Fruit fly (Drosophila melanogaster) whole organism: Measurements from ENCODE around the gene Or85f.

Experiments
- CG8478 ChIP-seq: fragments of >200 bp; optimal IDR thresholded peaks from 2 replicates; lab custom pipeline; 2018; ENCODE audit warnings: inconsistent platforms
- pan ChIP-seq: fragments of >200 bp; optimal IDR thresholded peaks from 2 replicates; lab custom pipeline; 2017
- psq ChIP-seq: fragments of >200 bp; optimal IDR thresholded peaks from 2 replicates; lab custom pipeline; 2017
- usp ChIP-seq: fragments of >200 bp; optimal IDR thresholded peaks from 2 replicates; lab custom pipeline; 2017; ENCODE audit warnings: missing biosample characterization, missing genetic modification characterization, mixed read lengths

dm6 chr3R:9441996-9442395 lies 44.0 kb downstream of the Or85f start:
- TF ChIP-seq CG8478 (no peak), usp (no peak), psq (lab: Kevin White, UChicago) (no peak), pan (lab: Kevin White, UChicago) (no peak)
